Worm (Caenorhabditis elegans) whole organism, early embryonic: ENCODE data around the gene gex-5.
"Not testable (repeated sequence)": the region's sequence is repeated elsewhere in the genome, so short reads cannot be mapped to it uniquely, and the experiment has no call there.

Experiments used
- B0310.2 ChIP-seq: sonication (generic microtip); optimal IDR thresholded peaks from 2 replicates; lab custom pipeline; 2016; ENCODE audit warnings: mild to moderate bottlenecking, missing genetic modification characterization, missing compliant biosample characterization
- F13C5.2 ChIP-seq: sonication (generic microtip); optimal IDR thresholded peaks from 2 replicates; lab custom pipeline; 2017; ENCODE audit warnings: mild to moderate bottlenecking, missing genetic modification characterization, inconsistent platforms, missing compliant biosample characterization
- aly-1 ChIP-seq: sonication (generic microtip); optimal IDR thresholded peaks from 2 replicates; lab custom pipeline; 2016; ENCODE audit warnings: missing genetic modification characterization, missing compliant biosample characterization
- ama-1 ChIP-seq: fragments of 150-350 bp; optimal IDR thresholded peaks from 2 replicates; lab custom pipeline; 2014
- ceh-13 ChIP-seq: fragments of 200-800 bp; sonication (Bioruptor generic); optimal IDR thresholded peaks from 2 replicates; lab custom pipeline; 2018; ENCODE audit warnings: mild to moderate bottlenecking, missing genetic modification characterization, missing compliant biosample characterization
- ceh-36 ChIP-seq: sonication (generic microtip); optimal IDR thresholded peaks from 2 replicates; lab custom pipeline; 2016; ENCODE audit warnings: missing genetic modification characterization, inconsistent platforms, missing compliant biosample characterization
- ets-7 ChIP-seq: sonication (generic microtip); optimal IDR thresholded peaks from 2 replicates; lab custom pipeline; 2016; ENCODE audit warnings: missing genotype, missing genetic modification characterization, missing compliant biosample characterization
- flt-1 ChIP-seq: fragments of 200-800 bp; sonication (Bioruptor generic); IDR thresholded peaks from 2 replicates; pipeline ENCODE4 v1.3.6; 2022; ENCODE audit warnings: missing genetic modification characterization, missing compliant biosample characterization
- hmbx-1 ChIP-seq: sonication (generic microtip); optimal IDR thresholded peaks from 2 replicates; lab custom pipeline; 2016; ENCODE audit warnings: mild to moderate bottlenecking, missing genetic modification characterization, missing compliant biosample characterization
- hmg-4 ChIP-seq: fragments of 200-800 bp; sonication (Bioruptor generic); optimal IDR thresholded peaks from 2 replicates; lab custom pipeline; 2018; ENCODE audit warnings: mild to moderate bottlenecking, missing genetic modification characterization, missing compliant biosample characterization
- hnd-1 ChIP-seq: sonication (generic microtip); optimal IDR thresholded peaks from 2 replicates; lab custom pipeline; 2016; ENCODE audit warnings: missing genetic modification characterization, missing compliant biosample characterization
- pes-1 ChIP-seq: fragments of 200-800 bp; sonication (Bioruptor generic); IDR thresholded peaks from 2 replicates; pipeline ENCODE4 v1.3.6; 2022; ENCODE audit warnings: missing genetic modification reagents, missing genetic modification characterization, missing compliant biosample characterization
- scrt-1 ChIP-seq: fragments of 200-800 bp; sonication (Bioruptor generic); IDR thresholded peaks from 2 replicates; pipeline ENCODE4 v1.3.6; 2022; ENCODE audit warnings: missing genetic modification characterization, missing compliant biosample characterization
- sea-1 ChIP-seq: fragments of 200-800 bp; sonication (Bioruptor generic); conservative IDR thresholded peaks from 2 replicates; pipeline ENCODE4 v1.3.6; 2022; ENCODE audit warnings: missing genetic modification characterization, missing compliant biosample characterization
- tbx-11 ChIP-seq: fragments of 200-800 bp; sonication (Bioruptor generic); IDR thresholded peaks from 2 replicates; pipeline ENCODE4 v1.3.6; 2022; ENCODE audit warnings: missing genetic modification characterization, missing compliant biosample characterization
- tbx-37 ChIP-seq: fragments of 200-800 bp; sonication (Bioruptor generic); conservative IDR thresholded peaks from 2 replicates; pipeline ENCODE4 v1.3.6; 2022; ENCODE audit warnings: missing genetic modification reagents, missing genetic modification characterization, missing compliant biosample characterization
- tra-4 ChIP-seq: sonication (generic microtip); optimal IDR thresholded peaks from 2 replicates; lab custom pipeline; 2017; ENCODE audit warnings: missing genetic modification characterization, missing compliant biosample characterization

Gene gex-5

DNA sequence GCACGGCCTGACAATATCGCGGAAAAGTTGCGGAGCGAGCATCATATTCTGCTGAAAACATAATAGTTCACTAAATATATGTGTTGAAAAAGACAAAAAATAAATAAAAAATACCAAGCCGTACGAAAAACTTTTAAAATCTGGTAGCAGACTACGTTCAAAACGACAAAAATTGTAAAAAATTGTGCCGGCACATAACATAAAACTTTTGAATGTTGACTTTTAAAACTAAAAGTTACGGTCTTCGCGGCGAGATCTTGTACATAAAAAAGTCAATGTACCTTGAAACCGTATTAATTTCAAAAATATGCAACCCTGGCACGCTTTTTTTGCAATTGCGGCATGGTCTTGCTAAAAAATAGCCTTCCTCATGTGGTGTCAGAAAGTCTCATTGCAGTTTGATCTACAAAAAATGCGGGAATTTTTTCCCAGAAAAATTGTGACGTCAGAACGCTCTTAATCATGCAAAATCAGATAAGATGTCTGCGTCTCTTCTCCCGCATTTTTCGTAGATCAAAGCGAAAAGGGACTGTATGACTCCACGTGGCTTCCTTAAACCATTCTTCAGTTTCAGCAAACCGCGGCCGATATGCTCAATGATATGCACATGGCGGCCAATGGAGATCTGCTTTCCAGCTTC is at the start of gene gex-5, which contains the start of gene C38D4.10:
Gene gex-5, minus strand, starts transcription at position 51 of the 640 bp plus-strand sequence.
Gene C38D4.10, plus strand, starts transcription at position 590 of the 640 bp plus-strand sequence.
- TF ChIP-seq tra-4 (tag; lab: Kevin White, UChicago); ets-7; flt-1 (GFP tag; lab: Robert Waterston, UW): not testable (repeated sequence)

DNA sequence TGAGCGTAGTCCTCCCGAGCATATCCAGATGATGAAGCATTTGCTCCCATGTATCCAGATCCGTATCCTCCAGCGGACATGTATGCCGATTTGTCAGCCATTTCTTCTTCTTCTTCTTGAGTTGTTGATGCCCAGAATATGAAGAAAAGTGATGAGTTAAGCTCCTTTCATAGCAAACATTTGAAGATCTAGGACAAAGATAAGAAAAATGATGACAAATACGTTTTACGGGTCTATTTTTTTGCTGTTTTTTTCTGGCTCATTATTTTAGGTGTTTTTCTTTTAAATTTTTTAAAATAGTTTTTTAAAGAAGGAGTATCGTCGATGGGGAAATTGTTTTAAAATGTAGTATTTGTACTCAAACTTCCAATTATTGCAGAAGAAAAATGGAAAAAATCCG is 48.4 kb upstream of the gex-5 start, which contains the start of gene nspd-9:
Gene nspd-9, minus strand, starts transcription at position 101 of the 400 bp plus-strand sequence.
- TF ChIP-seq ets-7, result no peak
- TF ChIP-seq F13C5.2 (tag; lab: Kevin White, UChicago), result no peak

- no peak for TF ChIP-seq ceh-13 (GFP tag; lab: Kevin White, UChicago)
- no peak for TF ChIP-seq ets-7
- TF ChIP-seq tbx-37 (GFP tag; lab: Robert Waterston, UW), result no peak
- no peak for TF ChIP-seq B0310.2
- no peak for TF ChIP-seq flt-1 (GFP tag; lab: Robert Waterston, UW)
- TF ChIP-seq F13C5.2 (tag; lab: Kevin White, UChicago), result no peak
- TF ChIP-seq sea-1 (GFP tag; lab: Robert Waterston, UW), result no peak
Observed at ce11 chrIII:4829440-4829839, 47.7 kb upstream of the gex-5 start, which contains the start of gene F26A1.9. F26A1.9 (minus strand) TSS chrIII:4829540.

DNA sequence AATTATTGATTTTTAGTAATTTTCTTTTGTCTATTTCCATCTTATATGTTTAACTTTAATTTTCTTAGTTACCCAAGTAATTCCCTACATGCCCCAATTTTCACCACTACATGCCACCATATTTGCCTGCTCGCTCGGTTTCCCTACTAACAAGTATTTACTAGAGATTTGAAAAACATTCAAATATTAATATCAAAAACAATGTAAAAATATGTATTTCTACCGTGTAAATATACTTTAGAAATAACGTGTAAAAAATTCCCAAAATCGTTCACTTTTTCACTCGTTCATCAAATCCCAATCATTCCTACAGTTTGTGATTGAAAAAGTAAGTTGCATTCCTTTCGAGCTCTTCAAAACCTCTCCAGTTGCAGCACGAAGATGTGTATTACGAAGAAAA is 44.8 kb upstream of the gex-5 start, which contains the start of gene F26A1.3:
Gene F26A1.3, plus strand, starts transcription at position 301 of the 400 bp plus-strand sequence.
- TF ChIP-seq tbx-37 (GFP tag; lab: Robert Waterston, UW) (no peak), tbx-11 (GFP tag; lab: Robert Waterston, UW) (no peak), hnd-1 (tag; lab: Kevin White, UChicago) (no peak), scrt-1 (GFP tag; lab: Robert Waterston, UW) (no peak), ceh-36 (tag; lab: Kevin White, UChicago) (no peak), hmg-4 (GFP tag; lab: Kevin White, UChicago) (no peak), B0310.2 (no peak), aly-1 (tag; lab: Kevin White, UChicago) (no peak), sea-1 (GFP tag; lab: Robert Waterston, UW) (no peak), flt-1 (GFP tag; lab: Robert Waterston, UW) (no peak), pes-1 (GFP tag; lab: Robert Waterston, UW) (no peak), ama-1 (lab: Kevin White, UChicago) (no peak), hmbx-1 (tag; lab: Kevin White, UChicago) (no peak)

DNA sequence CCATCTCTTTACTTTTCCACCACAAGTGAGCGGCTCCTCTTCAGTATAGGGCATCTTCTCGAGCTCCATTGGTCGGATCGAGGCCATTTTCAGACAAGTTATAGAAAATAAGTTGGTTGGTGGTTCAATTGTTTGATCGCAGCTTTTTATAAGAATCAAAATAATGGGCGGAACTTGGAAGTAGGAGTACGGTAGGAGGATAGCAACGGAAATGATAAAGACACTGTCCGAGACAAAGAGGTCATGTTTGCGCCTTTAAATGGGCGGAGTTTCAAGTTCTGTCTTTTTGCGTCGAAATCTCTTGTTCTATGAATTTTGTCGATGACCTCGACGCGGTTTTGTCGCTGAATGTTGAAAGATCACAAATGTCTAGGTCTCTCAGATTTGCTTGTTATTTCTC is 40.4 kb upstream of the gex-5 start, which contains the start of gene F26A1.8:
Gene F26A1.8, minus strand, starts transcription at position 101 of the 400 bp plus-strand sequence.
- no peak for TF ChIP-seq hmg-4 (GFP tag; lab: Kevin White, UChicago)
- no peak for TF ChIP-seq ceh-36 (tag; lab: Kevin White, UChicago)
- no peak for TF ChIP-seq hmbx-1 (tag; lab: Kevin White, UChicago)
- TF ChIP-seq F13C5.2 (tag; lab: Kevin White, UChicago), result no peak
- no peak for TF ChIP-seq sea-1 (GFP tag; lab: Robert Waterston, UW)
- TF ChIP-seq ama-1 (lab: Kevin White, UChicago), result no peak
- TF ChIP-seq hnd-1 (tag; lab: Kevin White, UChicago), result no peak
- TF ChIP-seq pes-1 (GFP tag; lab: Robert Waterston, UW), result no peak
- TF ChIP-seq tbx-37 (GFP tag; lab: Robert Waterston, UW), result no peak
- no peak for TF ChIP-seq flt-1 (GFP tag; lab: Robert Waterston, UW)
- TF ChIP-seq aly-1 (tag; lab: Kevin White, UChicago), result no peak

- TF ChIP-seq scrt-1 (GFP tag; lab: Robert Waterston, UW), result no peak
Observed at ce11 chrIII:4819843-4820242, 38.1 kb upstream of the gex-5 start, which contains the start of gene F26A1.7. F26A1.7 (minus strand) TSS chrIII:4819943.

DNA sequence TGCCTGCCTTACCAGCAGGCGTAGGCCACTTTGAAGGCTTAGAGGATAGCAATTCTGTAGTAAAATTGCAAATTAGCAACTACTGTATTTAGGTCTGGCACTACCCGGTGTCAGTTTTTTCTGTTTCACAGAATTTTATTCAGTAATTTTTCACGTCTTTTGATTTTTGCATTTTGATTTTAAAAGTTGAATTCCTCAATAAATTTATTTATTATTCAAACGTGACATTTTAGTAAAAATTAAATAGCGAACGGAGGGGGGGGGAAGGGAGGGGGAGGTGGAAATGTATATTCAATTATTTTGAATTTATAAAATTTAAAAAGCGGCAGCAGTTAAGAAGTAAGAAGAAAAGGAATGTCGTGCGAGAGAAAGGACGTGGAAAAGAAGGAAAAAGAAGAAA is 35.5 kb upstream of the gex-5 start, which contains the start of gene F26A1.4:
Gene F26A1.4, plus strand, starts transcription at position 301 of the 400 bp plus-strand sequence.
- TF ChIP-seq hmg-4 (GFP tag; lab: Kevin White, UChicago) (no peak), ceh-13 (GFP tag; lab: Kevin White, UChicago) (no peak), flt-1 (GFP tag; lab: Robert Waterston, UW) (no peak)

DNA sequence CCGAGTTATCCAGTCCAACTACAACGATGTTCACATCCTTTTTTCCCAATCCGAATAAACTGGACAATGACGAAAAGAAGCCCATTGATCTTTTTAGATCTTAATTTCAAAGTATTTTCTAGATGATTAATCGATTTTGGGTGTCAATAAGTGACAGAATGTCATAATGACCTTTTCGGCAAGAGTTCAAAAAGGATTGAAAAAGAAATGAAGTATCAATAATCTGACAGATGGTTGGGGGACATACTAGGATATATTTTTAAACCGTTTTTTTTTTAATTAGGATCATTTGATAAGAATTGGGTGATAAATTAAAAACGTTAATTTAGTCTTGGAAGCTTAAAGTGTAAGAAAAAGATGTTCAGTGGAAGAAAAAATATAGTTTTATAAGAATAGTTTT is 32.9 kb upstream of the gex-5 start, which contains the start of gene arl-6:
Gene arl-6, minus strand, starts transcription at position 101 of the 400 bp plus-strand sequence.
- TF ChIP-seq ets-7 (no peak), tra-4 (tag; lab: Kevin White, UChicago) (no peak), pes-1 (GFP tag; lab: Robert Waterston, UW) (no peak), flt-1 (GFP tag; lab: Robert Waterston, UW) (no peak), hmg-4 (GFP tag; lab: Kevin White, UChicago) (no peak), tbx-11 (GFP tag; lab: Robert Waterston, UW) (no peak)
